Fruit fly (Drosophila melanogaster) whole organism, embryonic: ENCODE measurements around the gene CG3104.

Experiments
- Asciz ChIP-seq: fragments of 200-800 bp; sonication (Bioruptor generic); optimal IDR thresholded peaks from 2 replicates; lab custom pipeline; 2017; ENCODE audit warnings: missing biosample characterization, mild to moderate bottlenecking, missing genetic modification characterization, missing genetic modification reagents
- Atf-2 ChIP-seq: fragments of 200-800 bp; sonication (Bioruptor generic); optimal IDR thresholded peaks from 2 replicates; lab custom pipeline; 2016; ENCODE audit warnings: missing biosample characterization, missing genetic modification characterization
- Blimp-1 ChIP-seq: fragments of 200-800 bp; sonication (Bioruptor generic); optimal IDR thresholded peaks from 3 replicates; lab custom pipeline; 2018; ENCODE audit warnings: missing biosample characterization, missing genetic modification characterization, mild to moderate bottlenecking, moderate library complexity, missing genetic modification reagents
- C15 ChIP-seq: fragments of 200-800 bp; sonication (Bioruptor generic); IDR thresholded peaks from 3 replicates; pipeline ENCODE4 v1.3.6; 2022; ENCODE audit warnings: missing biosample characterization, missing genetic modification characterization
- CG11695 ChIP-seq: fragments of 200-800 bp; sonication (Bioruptor generic); IDR thresholded peaks from 3 replicates; pipeline ENCODE4 v1.3.6; 2022; ENCODE audit warnings: missing biosample characterization, missing genetic modification characterization
- CG11723 ChIP-seq: fragments of 200-800 bp; sonication (Bioruptor generic); optimal IDR thresholded peaks from 2 replicates; lab custom pipeline; 2017; ENCODE audit warnings: missing biosample characterization, mild to moderate bottlenecking, missing genetic modification characterization
- CG1233 ChIP-seq: fragments of 200-800 bp; sonication (Bioruptor generic); optimal IDR thresholded peaks from 4 replicates; lab custom pipeline; 2018; ENCODE audit warnings: missing biosample characterization, mild to moderate bottlenecking, missing genetic modification characterization
- CG12659 ChIP-seq: fragments of 200-800 bp; sonication (Bioruptor generic); optimal IDR thresholded peaks from 3 replicates; lab custom pipeline; 2017; ENCODE audit warnings: mild to moderate bottlenecking, missing biosample characterization, missing genetic modification reagents, missing genetic modification characterization
- CG14014 ChIP-seq: fragments of 200-800 bp; sonication (Bioruptor generic); IDR thresholded peaks from 2 replicates; pipeline ENCODE4 v1.3.6; 2022; ENCODE audit warnings: missing biosample characterization, missing genetic modification characterization
- CG14441 ChIP-seq: fragments of 200-800 bp; sonication (Bioruptor generic); IDR thresholded peaks from 2 replicates; pipeline ENCODE4 v1.3.6; 2022; ENCODE audit warnings: missing biosample characterization, missing genetic modification characterization
- CG14667 ChIP-seq: fragments of 200-800 bp; sonication (Bioruptor generic); IDR thresholded peaks from 2 replicates; pipeline ENCODE4 v1.3.6; 2022; ENCODE audit warnings: missing biosample characterization, missing genetic modification characterization
- CG14710 ChIP-seq: fragments of 200-800 bp; sonication (Bioruptor generic); optimal IDR thresholded peaks from 3 replicates; lab custom pipeline; 2019; ENCODE audit warnings: missing biosample characterization, mild to moderate bottlenecking, missing genetic modification characterization, moderate library complexity
- CG15479 ChIP-seq: fragments of 200-800 bp; sonication (Bioruptor generic); optimal IDR thresholded peaks from 3 replicates; lab custom pipeline; 2019; ENCODE audit warnings: missing biosample characterization, mild to moderate bottlenecking, missing genetic modification characterization, moderate library complexity
- CG18619 ChIP-seq: fragments of 200-800 bp; sonication (Bioruptor generic); optimal IDR thresholded peaks from 3 replicates; lab custom pipeline; 2017; ENCODE audit warnings: missing biosample characterization, mild to moderate bottlenecking, missing genetic modification characterization
- CG18764 ChIP-seq: fragments of 200-800 bp; sonication (Bioruptor generic); optimal IDR thresholded peaks from 3 replicates; lab custom pipeline; 2016; ENCODE audit warnings: missing biosample characterization, missing genetic modification characterization
- CG30431 ChIP-seq: fragments of 200-800 bp; sonication (Bioruptor generic); optimal IDR thresholded peaks from 2 replicates; lab custom pipeline; 2017; ENCODE audit warnings: missing biosample characterization, missing genetic modification characterization
- CG3163 ChIP-seq: fragments of 200-800 bp; sonication (Bioruptor generic); optimal IDR thresholded peaks from 3 replicates; lab custom pipeline; 2016; ENCODE audit warnings: missing biosample characterization, missing genetic modification characterization
- CG32772 ChIP-seq: fragments of 200-800 bp; sonication (Bioruptor generic); IDR thresholded peaks from 2 replicates; pipeline ENCODE4 v1.3.6; 2022; ENCODE audit warnings: missing biosample characterization, missing genetic modification characterization
- CG33213 ChIP-seq: fragments of 200-800 bp; sonication (Bioruptor generic); optimal IDR thresholded peaks from 3 replicates; lab custom pipeline; 2016; ENCODE audit warnings: missing biosample characterization, missing genetic modification characterization
- CG4328 ChIP-seq: fragments of 200-800 bp; sonication (Bioruptor generic); optimal IDR thresholded peaks from 3 replicates; lab custom pipeline; 2017; ENCODE audit warnings: missing biosample characterization, missing genetic modification reagents, missing genetic modification characterization
- CG6854 ChIP-seq: fragments of 200-800 bp; sonication (Bioruptor generic); optimal IDR thresholded peaks from 3 replicates; lab custom pipeline; 2017; ENCODE audit warnings: missing biosample characterization, mild to moderate bottlenecking, missing genetic modification characterization
- CG7839 ChIP-seq: fragments of 200-800 bp; sonication (Bioruptor generic); optimal IDR thresholded peaks from 3 replicates; lab custom pipeline; 2018; ENCODE audit warnings: missing biosample characterization, mild to moderate bottlenecking, missing genetic modification characterization, moderate library complexity
- CG7987 ChIP-seq: fragments of 200-800 bp; sonication (Bioruptor generic); optimal IDR thresholded peaks from 2 replicates; lab custom pipeline; 2018; ENCODE audit warnings: missing biosample characterization, mild to moderate bottlenecking, missing genetic modification characterization, moderate library complexity
- D ChIP-seq, 2 experiments: fragments of 200-800 bp in 1 of 2; fragments of >200 bp in 1 of 2; sonication (Bioruptor generic) in 1 of 2; optimal IDR thresholded peaks; 2 replicates in 1 of 2; 3 replicates in 1 of 2; lab custom pipeline; 2017; ENCODE audit warnings: mild to moderate bottlenecking in 1 of 2, missing biosample characterization in 1 of 2, missing genetic modification characterization in 1 of 2, missing genetic modification reagents in 1 of 2
- D19A ChIP-seq: fragments of 200-800 bp; optimal IDR thresholded peaks from 3 replicates; lab custom pipeline; 2019; ENCODE audit warnings: missing biosample characterization, mild to moderate bottlenecking, missing genetic modification characterization, moderate library complexity
- E2f2 ChIP-seq: fragments of 200-800 bp; sonication (Bioruptor generic); IDR thresholded peaks from 2 replicates; pipeline ENCODE4 v1.3.6; 2022; ENCODE audit warnings: missing biosample characterization, missing genetic modification characterization
- Fer1 ChIP-seq: fragments of 200-800 bp; sonication (Bioruptor generic); optimal IDR thresholded peaks from 2 replicates; lab custom pipeline; 2017; ENCODE audit warnings: missing biosample characterization, mild to moderate bottlenecking, missing genetic modification characterization
- GATAe ChIP-seq: fragments of 200-800 bp; sonication (Bioruptor generic); conservative IDR thresholded peaks from 2 replicates; pipeline ENCODE4 v1.3.6; 2022; ENCODE audit warnings: missing biosample characterization, missing genetic modification characterization
- Hey ChIP-seq: fragments of 200-800 bp; sonication (Bioruptor generic); optimal IDR thresholded peaks from 3 replicates; lab custom pipeline; 2018; ENCODE audit warnings: missing biosample characterization, mild to moderate bottlenecking, missing genetic modification characterization
- HmgD ChIP-seq: fragments of 200-800 bp; sonication (Bioruptor generic); optimal IDR thresholded peaks from 3 replicates; lab custom pipeline; 2016; ENCODE audit warnings: missing biosample characterization, missing genetic modification characterization
- Hr78 ChIP-seq, 2 experiments: fragments of 200-800 bp in 1 of 2; fragments of >200 bp in 1 of 2; sonication (Bioruptor generic) in 1 of 2; optimal IDR thresholded peaks; 2 replicates each; lab custom pipeline; 2017 to 2019; ENCODE audit warnings: missing biosample characterization in 2 of 2, missing genetic modification characterization in 2 of 2, mild to moderate bottlenecking in 1 of 2, moderate library complexity in 1 of 2
- MTF-1 ChIP-seq: fragments of 200-800 bp; sonication (Bioruptor generic); optimal IDR thresholded peaks from 2 replicates; lab custom pipeline; 2018; ENCODE audit warnings: missing biosample characterization, mild to moderate bottlenecking, missing genetic modification characterization, borderline replicate concordance
- Neu2 ChIP-seq: fragments of 200-800 bp; sonication (Bioruptor generic); optimal IDR thresholded peaks from 3 replicates; lab custom pipeline; 2016; ENCODE audit warnings: missing biosample characterization, missing genetic modification characterization, borderline replicate concordance
- Nf-YB ChIP-seq: fragments of 200-800 bp; sonication (Bioruptor generic); optimal IDR thresholded peaks from 3 replicates; lab custom pipeline; 2019; ENCODE audit warnings: missing biosample characterization, mild to moderate bottlenecking, missing genetic modification characterization, moderate library complexity
- NfI ChIP-seq: fragments of 200-800 bp; sonication (Bioruptor generic); optimal IDR thresholded peaks from 3 replicates; lab custom pipeline; 2018; ENCODE audit warnings: missing biosample characterization, mild to moderate bottlenecking, missing genetic modification characterization, moderate library complexity
- Tbp ChIP-seq: fragments of >200 bp; optimal IDR thresholded peaks from 2 replicates; lab custom pipeline; 2018; ENCODE audit warnings: missing biosample characterization, missing genetic modification characterization
- ac ChIP-seq: fragments of 200-800 bp; sonication (Bioruptor generic); optimal IDR thresholded peaks from 3 replicates; lab custom pipeline; 2017; ENCODE audit warnings: missing biosample characterization, mild to moderate bottlenecking, missing genetic modification characterization
- aop ChIP-seq: fragments of 200-800 bp; sonication (Bioruptor generic); IDR thresholded peaks from 2 replicates; pipeline ENCODE4 v1.3.6; 2022; ENCODE audit warnings: missing biosample characterization, missing genetic modification characterization
- fd64A ChIP-seq: fragments of 200-800 bp; sonication (Bioruptor generic); optimal IDR thresholded peaks from 3 replicates; lab custom pipeline; 2018; ENCODE audit warnings: missing biosample characterization, mild to moderate bottlenecking, missing genetic modification characterization
- gcm ChIP-seq: fragments of 200-800 bp; sonication (Bioruptor generic); optimal IDR thresholded peaks from 2 replicates; lab custom pipeline; 2019; ENCODE audit warnings: missing biosample characterization, mild to moderate bottlenecking, missing genetic modification characterization, moderate library complexity
- hb ChIP-seq: fragments of 200-800 bp; sonication (Bioruptor generic); IDR thresholded peaks from 3 replicates; pipeline ENCODE4 v1.3.6; 2022; ENCODE audit warnings: missing biosample characterization, missing genetic modification characterization; ENCODE audit not compliant: partially characterized antibody
- hth ChIP-seq: fragments of >200 bp; optimal IDR thresholded peaks from 2 replicates; lab custom pipeline; 2017; ENCODE audit warnings: inconsistent platforms
- lmd ChIP-seq: fragments of 200-800 bp; sonication (Bioruptor generic); IDR thresholded peaks from 2 replicates; pipeline ENCODE4 v1.3.6; 2022; ENCODE audit warnings: missing biosample characterization, missing genetic modification characterization
- lola ChIP-seq, 3 experiments: fragments of >200 bp in 2 of 3; fragments of 200-800 bp in 1 of 3; sonication (Bioruptor generic) in 1 of 3; optimal IDR thresholded peaks; 2 replicates each; lab custom pipeline; 2017 to 2019; ENCODE audit warnings: missing biosample characterization in 3 of 3, missing genetic modification characterization in 3 of 3, mild to moderate bottlenecking in 1 of 3, moderate library complexity in 1 of 3
- prd ChIP-seq, 3 experiments: fragments of >200 bp in 2 of 3; fragments of 200-800 bp in 1 of 3; sonication (Bioruptor generic) in 1 of 3; optimal IDR thresholded peaks in 2 of 3; IDR thresholded peaks in 1 of 3; 2 replicates in 2 of 3; 3 replicates in 1 of 3; pipeline versions ENCODE4 v1.3.6 to Lab custom; 2017 to 2022; ENCODE audit warnings: missing biosample characterization in 1 of 3, missing genetic modification characterization in 1 of 3
- slp2 ChIP-seq: fragments of 200-800 bp; sonication (Bioruptor generic); optimal IDR thresholded peaks from 2 replicates; lab custom pipeline; 2016; ENCODE audit warnings: missing biosample characterization, missing genetic modification characterization
- stwl ChIP-seq: fragments of 200-800 bp; sonication (Bioruptor generic); optimal IDR thresholded peaks from 3 replicates; lab custom pipeline; 2018; ENCODE audit warnings: missing biosample characterization, mild to moderate bottlenecking, missing genetic modification characterization, moderate library complexity
- unpg ChIP-seq: fragments of 200-800 bp; sonication (Bioruptor generic); optimal IDR thresholded peaks from 3 replicates; lab custom pipeline; 2018; ENCODE audit warnings: missing biosample characterization, mild to moderate bottlenecking, missing genetic modification characterization, moderate library complexity
- vfl ChIP-seq: fragments of 200-800 bp; sonication (Bioruptor generic); optimal IDR thresholded peaks from 2 replicates; lab custom pipeline; 2016; ENCODE audit warnings: missing biosample characterization, missing genetic modification characterization

Gene CG3104

dm6 chr2L:2864601-2865000 lies 9.0 kb upstream of the CG3104 start (continued):
- TF ChIP-seq CG14710 = peak; percentile 2
- no peak for TF ChIP-seq C15
- peak; percentile 11 for TF ChIP-seq CG11723 (GFP tag; lab: Kevin White, UChicago)
- TF ChIP-seq MTF-1 (GFP tag; lab: Kevin White, UChicago) = peak; percentile 34
- TF ChIP-seq E2f2 (GFP tag; lab: Robert Waterston, UW) = 0 out of 2 replicates have a peak, but pooled peaks have one; percentile 10
- peak; percentile 8 for TF ChIP-seq Fer1
- no peak for TF ChIP-seq D (optimal IDR thresholded peaks at IDR 0.05; lab: Kevin White, UChicago)
- TF ChIP-seq D (GFP tag; optimal IDR thresholded peaks at IDR 0.05; lab: Kevin White, UChicago) = peak; percentile 4
- TF ChIP-seq Nf-YB (GFP tag; lab: Kevin White, UChicago) = no peak
- TF ChIP-seq Atf-2 = no peak
- peak; percentile 30 for TF ChIP-seq CG1233 (GFP tag; lab: Kevin White, UChicago)
- TF ChIP-seq fd64A = peak; percentile 50
- peak; percentile 16 for TF ChIP-seq unpg (GFP tag; lab: Kevin White, UChicago)
- no peak for TF ChIP-seq CG14667 (GFP tag; lab: Robert Waterston, UW)
- TF ChIP-seq Neu2 (GFP tag; lab: Kevin White, UChicago) = no peak
- no peak for TF ChIP-seq ac (GFP tag; lab: Kevin White, UChicago)
- TF ChIP-seq CG30431 (GFP tag; lab: Kevin White, UChicago) = no peak
- TF ChIP-seq Blimp-1 = peak; percentile 32
- no peak for TF ChIP-seq hb (GFP tag; lab: Robert Waterston, UW)
- TF ChIP-seq CG4328 (GFP tag; lab: Kevin White, UChicago) = peak; percentile 28
- TF ChIP-seq slp2 = no peak
- peak in 1 of 2 experiments; percentile 52 for TF ChIP-seq Hr78 (GFP tag; optimal IDR thresholded peaks at IDR 0.05; lab: Kevin White, UChicago)
- no peak for TF ChIP-seq prd (optimal IDR thresholded peaks at IDR 0.05; lab: Kevin White, UChicago)
- no peak for TF ChIP-seq prd (GFP tag; IDR thresholded peaks at IDR 0.05; lab: Robert Waterston, UW)
- no peak for TF ChIP-seq CG33213 (GFP tag; lab: Kevin White, UChicago)
- TF ChIP-seq lola (GFP tag; optimal IDR thresholded peaks at IDR 0.05; lab: Kevin White, UChicago) = no peak
- TF ChIP-seq CG18619 (GFP tag; lab: Kevin White, UChicago) = no peak
- TF ChIP-seq CG18764 (GFP tag; lab: Kevin White, UChicago) = peak; percentile 32
- TF ChIP-seq hth (lab: Kevin White, UChicago) = no peak
- TF ChIP-seq gcm = peak; percentile 28
- peak; percentile 57 for TF ChIP-seq CG7987
- TF ChIP-seq aop = peak; percentile 11; the same call in 1 of the 2 replicates
- peak; percentile 24 for TF ChIP-seq CG12659 (GFP tag; lab: Kevin White, UChicago)
- peak; percentile 2 for TF ChIP-seq CG7839 (tag; lab: Kevin White, UChicago)
- TF ChIP-seq D19A (tag; lab: Kevin White, UChicago) = peak; percentile 34
- peak; percentile 63 for TF ChIP-seq CG11695 (GFP tag; lab: Robert Waterston, UW)
- no peak for TF ChIP-seq vfl (GFP tag; lab: Kevin White, UChicago)
- no peak for TF ChIP-seq CG6854
- no peak for TF ChIP-seq Hey (tag; lab: Kevin White, UChicago)
- TF ChIP-seq CG14014 (GFP tag; lab: Robert Waterston, UW) = peak; percentile 11; the same call in 1 of the 2 replicates
- no peak for TF ChIP-seq GATAe
- TF ChIP-seq lmd (GFP tag; lab: Robert Waterston, UW) = no peak
- no peak for TF ChIP-seq Tbp (GFP tag; lab: Kevin White, UChicago)
- peak; percentile 16 for TF ChIP-seq NfI (GFP tag; lab: Kevin White, UChicago)
- TF ChIP-seq CG32772 = no peak
- TF ChIP-seq CG3163 (GFP tag; lab: Kevin White, UChicago) = no peak
- TF ChIP-seq HmgD (GFP tag; lab: Kevin White, UChicago) = no peak
- no peak for TF ChIP-seq stwl (tag; lab: Kevin White, UChicago)
- TF ChIP-seq Asciz = peak; percentile 50
- TF ChIP-seq CG15479 = no peak
- no peak for TF ChIP-seq CG14441 (GFP tag; lab: Robert Waterston, UW)
